Fruit fly (Drosophila melanogaster): Measurements from ENCODE around the gene CG10098.

The CG10098 gene

dm6 chr3R:7124109-7124639, at the start of gene CG10098, which contains the start of gene Alh (continued):
- no peak for TF ChIP-seq Adf1 (GFP tag; IDR thresholded peaks at IDR 0.05)
- TF ChIP-seq tin (GFP tag; optimal IDR thresholded peaks at IDR 0.05) = peak; percentile 92
- peak; percentile 80 for TF ChIP-seq CG11504 (tag; optimal IDR thresholded peaks at IDR 0.05)
- TF ChIP-seq tup (GFP tag; optimal IDR thresholded peaks at IDR 0.05) = peak; percentile 67
- TF ChIP-seq CG17802 (tag; optimal IDR thresholded peaks at IDR 0.05) = no peak
- peak; percentile 74 for TF ChIP-seq CG1792 (GFP tag; optimal IDR thresholded peaks at IDR 0.05)
- TF ChIP-seq nom (GFP tag; optimal IDR thresholded peaks at IDR 0.05) = no peak
- no peak for TF ChIP-seq fd102C (GFP tag; optimal IDR thresholded peaks at IDR 0.05)
- peak; percentile 9 for TF ChIP-seq cg (GFP tag; optimal IDR thresholded peaks at IDR 0.05)
- no peak for TF ChIP-seq sqz (GFP tag; optimal IDR thresholded peaks at IDR 0.05)
- peak; percentile 72 for TF ChIP-seq CG14441 (GFP tag; IDR thresholded peaks at IDR 0.05)
- peak; percentile 41 for TF ChIP-seq pita (GFP tag; optimal IDR thresholded peaks at IDR 0.05)
- TF ChIP-seq CG9609 (GFP tag; optimal IDR thresholded peaks at IDR 0.05) = peak; percentile 87
- no peak for TF ChIP-seq ash1 (GFP tag; optimal IDR thresholded peaks at IDR 0.05)
- TF ChIP-seq jumu (GFP tag; optimal IDR thresholded peaks at IDR 0.05) = peak; percentile 90
- peak; percentile 64 for TF ChIP-seq CG2129 (GFP tag; IDR thresholded peaks at IDR 0.05; ENCODE audit: partially characterized antibody)
- peak; percentile 74 for TF ChIP-seq Rx (GFP tag; IDR thresholded peaks at IDR 0.05)
- peak; percentile 56; the same call in 1 of the 2 replicates for TF ChIP-seq gt (GFP tag; IDR thresholded peaks at IDR 0.05)
- TF ChIP-seq croc (GFP tag; conservative IDR thresholded peaks at IDR 0.05) = peak; percentile 74
- TF ChIP-seq ttk (GFP tag; IDR thresholded peaks at IDR 0.05) = peak; percentile 81
- no peak for TF ChIP-seq CG2199 (GFP tag; IDR thresholded peaks at IDR 0.05)
- TF ChIP-seq Vsx1 (GFP tag; optimal IDR thresholded peaks at IDR 0.05) = peak; percentile 85
- peak in 1 of 2 experiments; percentile 53 for TF ChIP-seq Hr78 (GFP tag; optimal IDR thresholded peaks at IDR 0.05)
- peak; percentile 47 for TF ChIP-seq YL-1 (GFP tag; optimal IDR thresholded peaks at IDR 0.05)
- TF ChIP-seq CG11247 (GFP tag; IDR thresholded peaks at IDR 0.05) = peak; percentile 76
- TF ChIP-seq ATbp (GFP tag; optimal IDR thresholded peaks at IDR 0.05) = peak; percentile 34
- peak; percentile 59; the same call in 1 of the 2 replicates for TF ChIP-seq wdn (GFP tag; IDR thresholded peaks at IDR 0.05)
- peak; percentile 55 for TF ChIP-seq sna (GFP tag; IDR thresholded peaks at IDR 0.05; ENCODE audit: partially characterized antibody)
- TF ChIP-seq CG4282 (GFP tag; optimal IDR thresholded peaks at IDR 0.05) = peak; percentile 44
- TF ChIP-seq sc (optimal IDR thresholded peaks at IDR 0.05) = no peak
- TF ChIP-seq sc (GFP tag; optimal IDR thresholded peaks at IDR 0.05) = peak; percentile 49
- TF ChIP-seq cas (GFP tag; IDR thresholded peaks at IDR 0.05) = no peak
- peak; percentile 80 for TF ChIP-seq CG14667 (GFP tag; IDR thresholded peaks at IDR 0.05)
- no peak; the same call in 2 of the 3 replicates for TF ChIP-seq sr (GFP tag; IDR thresholded peaks at IDR 0.05)
- TF ChIP-seq CG12071 (GFP tag; optimal IDR thresholded peaks at IDR 0.05) = no peak
- TF ChIP-seq CG16815 (GFP tag; optimal IDR thresholded peaks at IDR 0.05) = peak; percentile 84
- TF ChIP-seq CG18619 (GFP tag; optimal IDR thresholded peaks at IDR 0.05) = peak; percentile 85
- TF ChIP-seq CG10321 (GFP tag; IDR thresholded peaks at IDR 0.05) = no peak
- TF ChIP-seq bowl (GFP tag; IDR thresholded peaks at IDR 0.05) = no peak
- peak; percentile 54 for TF ChIP-seq CG2875 (GFP tag; optimal IDR thresholded peaks at IDR 0.05)
- peak; percentile 90 for TF ChIP-seq CG1602 (GFP tag; optimal IDR thresholded peaks at IDR 0.05)
- no peak for TF ChIP-seq CG1832 (GFP tag; optimal IDR thresholded peaks at IDR 0.05)
- no peak for TF ChIP-seq oc (tag; optimal IDR thresholded peaks at IDR 0.05)
- TF ChIP-seq CG13424 (tag; optimal IDR thresholded peaks at IDR 0.05) = peak; percentile 86
- TF ChIP-seq CG3726 (GFP tag; IDR thresholded peaks at IDR 0.05) = peak; percentile 69; the same call in 2 of the 3 replicates
- TF ChIP-seq Hr39 (optimal IDR thresholded peaks at IDR 0.05) = no peak
- peak; percentile 41 for TF ChIP-seq CG3163 (GFP tag; optimal IDR thresholded peaks at IDR 0.05)
- TF ChIP-seq dan (GFP tag; IDR thresholded peaks at IDR 0.05) = no peak
- TF ChIP-seq CG10147 (GFP tag; optimal IDR thresholded peaks at IDR 0.05) = peak; percentile 75
- TF ChIP-seq Max (GFP tag; optimal IDR thresholded peaks at IDR 0.05) = peak; percentile 79
- peak; percentile 88 for TF ChIP-seq CG12391 (tag; optimal IDR thresholded peaks at IDR 0.05)
